Fruit fly (Drosophila melanogaster) whole organism, embryonic: ENCODE data around the gene CG2955.

ENCODE experiments used
- Abd-B ChIP-seq: fragments of 200-800 bp; sonication (Bioruptor generic); optimal IDR thresholded peaks from 2 replicates; lab custom pipeline; 2018; ENCODE audit warnings: missing biosample characterization, mild to moderate bottlenecking, missing genetic modification characterization, moderate library complexity
- Atf-2 ChIP-seq: fragments of 200-800 bp; sonication (Bioruptor generic); optimal IDR thresholded peaks from 2 replicates; lab custom pipeline; 2016; ENCODE audit warnings: missing biosample characterization, missing genetic modification characterization
- BEAF-32 ChIP-seq: fragments of 200-800 bp; sonication (Bioruptor generic); optimal IDR thresholded peaks from 3 replicates; lab custom pipeline; 2017; ENCODE audit warnings: missing biosample characterization, missing genetic modification characterization, mild to moderate bottlenecking, moderate library complexity, missing genetic modification reagents
- Blimp-1 ChIP-seq: fragments of 200-800 bp; sonication (Bioruptor generic); optimal IDR thresholded peaks from 3 replicates; lab custom pipeline; 2018; ENCODE audit warnings: missing biosample characterization, missing genetic modification characterization, mild to moderate bottlenecking, moderate library complexity, missing genetic modification reagents
- CG10147 ChIP-seq: fragments of 200-800 bp; sonication (Bioruptor generic); optimal IDR thresholded peaks from 2 replicates; lab custom pipeline; 2019; ENCODE audit warnings: missing biosample characterization, mild to moderate bottlenecking, missing genetic modification characterization, moderate library complexity
- CG11456 ChIP-seq: fragments of 200-800 bp; sonication (Bioruptor generic); IDR thresholded peaks from 3 replicates; pipeline ENCODE4 v1.3.6; 2022; ENCODE audit warnings: missing biosample characterization, missing genetic modification characterization
- CG12236 ChIP-seq: fragments of 200-800 bp; sonication (Bioruptor generic); optimal IDR thresholded peaks from 2 replicates; lab custom pipeline; 2016; ENCODE audit warnings: missing biosample characterization, missing genetic modification characterization
- CG15269 ChIP-seq: fragments of 200-800 bp; sonication (Bioruptor generic); optimal IDR thresholded peaks from 2 replicates; lab custom pipeline; 2018; ENCODE audit warnings: missing biosample characterization, mild to moderate bottlenecking, missing genetic modification characterization, moderate library complexity
- CG15479 ChIP-seq: fragments of 200-800 bp; sonication (Bioruptor generic); optimal IDR thresholded peaks from 3 replicates; lab custom pipeline; 2019; ENCODE audit warnings: missing biosample characterization, mild to moderate bottlenecking, missing genetic modification characterization, moderate library complexity
- CG15514 ChIP-seq: fragments of 200-800 bp; sonication (Bioruptor generic); optimal IDR thresholded peaks from 3 replicates; lab custom pipeline; 2017; ENCODE audit warnings: missing biosample characterization, missing genetic modification characterization, mild to moderate bottlenecking, moderate library complexity, missing genetic modification reagents
- CG16863 ChIP-seq: fragments of 200-800 bp; sonication (Bioruptor generic); optimal IDR thresholded peaks from 3 replicates; lab custom pipeline; 2016; ENCODE audit warnings: missing biosample characterization, missing genetic modification characterization
- CG18599 ChIP-seq: fragments of 200-800 bp; sonication (Bioruptor generic); optimal IDR thresholded peaks from 3 replicates; lab custom pipeline; 2017; ENCODE audit warnings: missing biosample characterization, missing genetic modification characterization, mild to moderate bottlenecking, moderate library complexity, missing genetic modification reagents
- CG2116 ChIP-seq: fragments of 200-800 bp; sonication (Bioruptor generic); optimal IDR thresholded peaks from 3 replicates; lab custom pipeline; 2018; ENCODE audit warnings: missing biosample characterization, mild to moderate bottlenecking, missing genetic modification characterization
- CG2889 ChIP-seq: fragments of 200-800 bp; sonication (Bioruptor generic); IDR thresholded peaks from 3 replicates; pipeline ENCODE4 v1.3.6; 2022; ENCODE audit warnings: missing biosample characterization, missing genetic modification characterization
- CG3065 ChIP-seq: fragments of 200-800 bp; sonication (Bioruptor generic); optimal IDR thresholded peaks from 2 replicates; lab custom pipeline; 2016; ENCODE audit warnings: missing biosample characterization, missing genetic modification characterization
- CG34376 ChIP-seq: fragments of 200-800 bp; sonication (Bioruptor generic); optimal IDR thresholded peaks from 2 replicates; lab custom pipeline; 2018; ENCODE audit warnings: missing biosample characterization, mild to moderate bottlenecking, missing genetic modification characterization
- CG42726 ChIP-seq: fragments of 200-800 bp; sonication (Bioruptor generic); IDR thresholded peaks from 2 replicates; pipeline ENCODE4 v1.3.6; 2022; ENCODE audit warnings: missing biosample characterization, missing genetic modification characterization; ENCODE audit not compliant: partially characterized antibody
- CG7357 ChIP-seq: fragments of 200-800 bp; sonication (Bioruptor generic); IDR thresholded peaks from 3 replicates; pipeline ENCODE4 v1.3.6; 2022; ENCODE audit warnings: missing biosample characterization, missing genetic modification characterization
- Dp ChIP-seq: fragments of 200-800 bp; sonication (Bioruptor generic); optimal IDR thresholded peaks from 2 replicates; lab custom pipeline; 2018; ENCODE audit warnings: missing biosample characterization, mild to moderate bottlenecking, missing genetic modification characterization, moderate library complexity
- Hmr ChIP-seq: fragments of 200-800 bp; sonication (Bioruptor generic); optimal IDR thresholded peaks from 3 replicates; lab custom pipeline; 2017; ENCODE audit warnings: mild to moderate bottlenecking, missing biosample characterization, missing genetic modification reagents, missing genetic modification characterization
- Hsf ChIP-seq: fragments of 200-800 bp; sonication (Bioruptor generic); optimal IDR thresholded peaks from 3 replicates; lab custom pipeline; 2016; ENCODE audit warnings: missing biosample characterization, missing genetic modification characterization
- MBD-R2 ChIP-seq: fragments of 200-800 bp; sonication (Bioruptor generic); IDR thresholded peaks from 2 replicates; pipeline ENCODE4 v1.3.6; 2022; ENCODE audit warnings: missing biosample characterization, missing genetic modification characterization
- MESR4 ChIP-seq: fragments of 200-800 bp; sonication (Bioruptor generic); optimal IDR thresholded peaks from 2 replicates; lab custom pipeline; 2018; ENCODE audit warnings: missing biosample characterization, mild to moderate bottlenecking, missing genetic modification characterization, moderate library complexity
- Mad ChIP-seq: fragments of 200-800 bp; sonication (Bioruptor generic); optimal IDR thresholded peaks from 2 replicates; lab custom pipeline; 2016; ENCODE audit warnings: missing biosample characterization, missing genetic modification characterization
- Trl ChIP-seq, 3 experiments: fragments of >200 bp in 2 of 3; fragments of 200-800 bp in 1 of 3; sonication (Bioruptor generic) in 1 of 3; optimal IDR thresholded peaks; 2 replicates in 1 of 3; 3 replicates in 2 of 3; lab custom pipeline; 2016 to 2017; ENCODE audit warnings: missing biosample characterization in 1 of 3, missing genetic modification characterization in 1 of 3
- YL-1 ChIP-seq: fragments of 200-800 bp; sonication (Bioruptor generic); optimal IDR thresholded peaks from 3 replicates; lab custom pipeline; 2017; ENCODE audit warnings: missing biosample characterization, mild to moderate bottlenecking, missing genetic modification characterization
- al ChIP-seq: fragments of 200-800 bp; sonication (Bioruptor generic); IDR thresholded peaks from 2 replicates; pipeline ENCODE4 v1.3.6; 2022; ENCODE audit warnings: missing biosample characterization, missing genetic modification characterization
- bsh ChIP-seq, 2 experiments: fragments of 200-800 bp; sonication (Bioruptor generic); optimal IDR thresholded peaks; 2 replicates each; lab custom pipeline; 2017 to 2018; ENCODE audit warnings: mild to moderate bottlenecking in 2 of 2, missing biosample characterization in 2 of 2, missing genetic modification characterization in 2 of 2, moderate library complexity in 1 of 2
- cg ChIP-seq: fragments of 200-800 bp; sonication (Bioruptor generic); optimal IDR thresholded peaks from 3 replicates; lab custom pipeline; 2019; ENCODE audit warnings: missing biosample characterization, mild to moderate bottlenecking, missing genetic modification characterization, moderate library complexity
- chm ChIP-seq: fragments of 200-800 bp; sonication (Bioruptor generic); IDR thresholded peaks from 2 replicates; pipeline ENCODE4 v1.3.6; 2022; ENCODE audit warnings: missing biosample characterization, missing genetic modification characterization
- croc ChIP-seq: fragments of 200-800 bp; sonication (Bioruptor generic); conservative IDR thresholded peaks from 3 replicates; pipeline ENCODE4 v1.3.6; 2022; ENCODE audit warnings: missing biosample characterization, missing genetic modification characterization
- crol ChIP-seq: fragments of 200-800 bp; sonication (Bioruptor generic); IDR thresholded peaks from 2 replicates; pipeline ENCODE4 v1.3.6; 2022; ENCODE audit warnings: missing biosample characterization, missing genetic modification characterization
- crp ChIP-seq, 2 experiments: fragments of 200-800 bp; sonication (Bioruptor generic); optimal IDR thresholded peaks; 2 replicates in 1 of 2; 3 replicates in 1 of 2; lab custom pipeline; 2017; ENCODE audit warnings: missing biosample characterization in 2 of 2, missing genetic modification characterization in 2 of 2, mild to moderate bottlenecking in 1 of 2, moderate library complexity in 1 of 2
- dmrt99B ChIP-seq: fragments of 200-800 bp; sonication (Bioruptor generic); optimal IDR thresholded peaks from 2 replicates; lab custom pipeline; 2018; ENCODE audit warnings: missing biosample characterization, mild to moderate bottlenecking, missing genetic modification characterization, moderate library complexity
- ftz-f1 ChIP-seq: fragments of 200-800 bp; sonication (Bioruptor generic); optimal IDR thresholded peaks from 2 replicates; lab custom pipeline; 2016; ENCODE audit warnings: missing biosample characterization, missing genetic modification characterization
- h ChIP-seq: fragments of >200 bp; optimal IDR thresholded peaks from 2 replicates; lab custom pipeline; 2017
- lilli ChIP-seq: fragments of 200-800 bp; sonication (Bioruptor generic); optimal IDR thresholded peaks from 3 replicates; lab custom pipeline; 2016; ENCODE audit warnings: missing biosample characterization, missing genetic modification characterization
- nom ChIP-seq: fragments of 200-800 bp; sonication (Bioruptor generic); optimal IDR thresholded peaks from 2 replicates; lab custom pipeline; 2017; ENCODE audit warnings: missing biosample characterization, missing genetic modification characterization, mild to moderate bottlenecking, moderate library complexity, missing genetic modification reagents
- p53 ChIP-seq: fragments of 200-800 bp; sonication (Bioruptor generic); optimal IDR thresholded peaks from 2 replicates; lab custom pipeline; 2016; ENCODE audit warnings: missing biosample characterization, missing genetic modification characterization
- pho ChIP-seq: fragments of 200-800 bp; sonication (Bioruptor generic); optimal IDR thresholded peaks from 2 replicates; lab custom pipeline; 2016; ENCODE audit warnings: missing biosample characterization, missing genetic modification characterization
- phol ChIP-seq: fragments of 200-800 bp; sonication (Bioruptor generic); optimal IDR thresholded peaks from 3 replicates; lab custom pipeline; 2018; ENCODE audit warnings: missing biosample characterization, mild to moderate bottlenecking, missing genetic modification characterization, moderate library complexity
- scrt ChIP-seq: fragments of 200-800 bp; sonication (Bioruptor generic); optimal IDR thresholded peaks from 2 replicates; lab custom pipeline; 2018; ENCODE audit warnings: missing biosample characterization, mild to moderate bottlenecking, missing genetic modification characterization, moderate library complexity
- sens ChIP-seq: fragments of 200-800 bp; sonication (Bioruptor generic); peaks from one replicate; lab custom pipeline; 2016; ENCODE audit warnings: missing biosample characterization, missing genetic modification characterization
- sqz ChIP-seq: fragments of 200-800 bp; sonication (Bioruptor generic); optimal IDR thresholded peaks from 3 replicates; lab custom pipeline; 2018; ENCODE audit warnings: missing biosample characterization, mild to moderate bottlenecking, missing genetic modification characterization
- tna ChIP-seq: fragments of 200-800 bp; sonication (Bioruptor generic); IDR thresholded peaks from 2 replicates; pipeline ENCODE4 v1.3.6; 2022; ENCODE audit warnings: missing biosample characterization, missing genetic modification characterization; ENCODE audit not compliant: partially characterized antibody
- vvl ChIP-seq: fragments of 200-800 bp; sonication (Bioruptor generic); IDR thresholded peaks from 2 replicates; pipeline ENCODE4 v1.3.6; 2022; ENCODE audit warnings: missing biosample characterization, missing genetic modification characterization
- yki ChIP-seq: fragments of >200 bp; optimal IDR thresholded peaks from 3 replicates; lab custom pipeline; 2018
- zen2 ChIP-seq: fragments of 200-800 bp; sonication (Bioruptor generic); IDR thresholded peaks from 3 replicates; pipeline ENCODE4 v1.3.6; 2022; ENCODE audit warnings: missing biosample characterization, missing genetic modification characterization; ENCODE audit not compliant: partially characterized antibody

CG2955 gene

DNA sequence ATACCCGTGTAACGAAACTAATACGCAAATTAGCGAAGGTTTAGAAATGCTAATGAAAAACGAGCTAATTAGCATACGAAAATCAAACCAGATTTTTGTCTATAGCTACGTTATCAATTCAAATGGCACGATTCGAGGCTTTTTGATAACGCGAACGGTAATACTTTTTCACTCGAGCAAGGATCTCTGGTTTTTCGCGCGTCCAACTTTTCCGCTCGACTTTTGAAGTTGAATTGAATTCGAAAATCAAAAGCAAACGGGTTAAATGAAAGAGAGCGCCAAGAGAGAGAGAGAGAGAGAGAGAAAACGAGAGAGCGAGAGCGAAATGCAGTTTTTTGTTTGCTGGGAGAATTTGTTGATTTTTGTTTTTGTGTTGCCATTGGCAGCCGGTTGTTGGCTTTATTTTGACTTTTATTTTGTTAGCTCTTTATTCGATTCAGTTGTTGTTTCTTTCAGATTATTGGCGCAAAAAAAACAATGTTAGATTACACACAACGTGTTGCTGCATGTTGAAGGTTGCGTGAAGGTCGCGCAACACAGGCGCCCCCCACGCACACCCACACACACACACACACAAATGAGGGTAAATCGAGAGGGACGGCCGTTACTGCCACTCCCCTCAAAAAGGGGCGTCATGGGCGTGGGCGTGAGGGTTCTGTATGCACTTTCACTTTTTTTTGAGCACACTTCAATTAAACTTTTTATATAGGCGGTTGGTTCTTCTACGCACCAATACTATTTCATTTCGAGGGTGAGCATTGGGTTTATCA is 48.2 kb downstream of the CG2955 start (continued):
- TF ChIP-seq sens (GFP tag; lab: Kevin White, UChicago) (peak; percentile 58), Hsf (no peak), CG15269 (tag; lab: Kevin White, UChicago) (peak; percentile 2), bsh (GFP tag; optimal IDR thresholded peaks at IDR 0.05; lab: Kevin White, UChicago) (peak in 1 of 2 experiments; percentile 41), vvl (GFP tag; lab: Robert Waterston, UW) (peak; percentile 63; the same call in 1 of the 2 replicates), CG42726 (peak; percentile 32; the same call in 1 of the 2 replicates), nom (GFP tag; lab: Kevin White, UChicago) (no peak), ftz-f1 (GFP tag; lab: Kevin White, UChicago) (peak; percentile 90), MESR4 (GFP tag; lab: Kevin White, UChicago) (no peak), Hmr (peak; percentile 3), CG16863 (GFP tag; lab: Kevin White, UChicago) (peak; percentile 29), CG10147 (GFP tag; lab: Kevin White, UChicago) (no peak), CG34376 (GFP tag; lab: Kevin White, UChicago) (no peak), zen2 (0 out of 3 replicates have a peak, but pooled peaks have one; percentile 49), YL-1 (GFP tag; lab: Kevin White, UChicago) (peak; percentile 39), tna (GFP tag; lab: Robert Waterston, UW) (0 out of 2 replicates have a peak, but pooled peaks have one; percentile 21), yki (peak; percentile 75), chm (GFP tag; lab: Robert Waterston, UW) (0 out of 2 replicates have a peak, but pooled peaks have one; percentile 13), CG15479 (GFP tag; lab: Kevin White, UChicago) (peak; percentile 10), dmrt99B (no peak), sqz (GFP tag; lab: Kevin White, UChicago) (peak; percentile 80), croc (GFP tag; lab: Robert Waterston, UW) (no peak), scrt (GFP tag; lab: Kevin White, UChicago) (peak; percentile 79), p53 (GFP tag; lab: Kevin White, UChicago) (peak; percentile 91), Trl (optimal IDR thresholded peaks at IDR 0.05; lab: Kevin White, UChicago) (peak; percentile 93 to 99), Trl (GFP tag; optimal IDR thresholded peaks at IDR 0.05; lab: Kevin White, UChicago) (peak; percentile 44), Mad (GFP tag; lab: Kevin White, UChicago) (no peak), CG3065 (GFP tag; lab: Kevin White, UChicago) (peak; percentile 50), CG18599 (GFP tag; lab: Kevin White, UChicago) (peak; percentile 20), cg (GFP tag; lab: Kevin White, UChicago) (peak; percentile 78), crol (GFP tag; lab: Robert Waterston, UW) (peak; percentile 35; the same call in 1 of the 2 replicates)

DNA sequence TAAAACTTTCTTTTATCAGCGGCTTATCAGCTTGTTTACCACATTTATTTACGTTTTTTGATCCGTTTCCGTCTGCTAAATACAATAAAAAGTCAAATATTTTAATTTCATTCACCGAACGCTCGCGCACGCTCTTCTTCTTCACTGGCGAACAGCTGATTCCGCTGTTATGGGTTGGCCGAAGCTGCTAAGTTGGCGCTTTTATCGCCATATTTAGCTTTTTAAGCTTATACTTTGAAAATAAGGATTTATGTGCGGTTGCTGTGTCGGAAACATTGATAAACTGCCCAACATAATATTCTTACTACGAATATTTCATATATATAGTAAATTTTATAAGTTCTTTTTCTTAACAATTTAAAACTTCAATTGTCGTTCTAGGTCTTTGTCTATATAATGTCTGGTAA is 48.8 kb downstream of the CG2955 start, which contains the start of gene Naprt:
Gene Naprt, minus strand, starts transcription at position 159 of the 407 bp plus-strand sequence.
- TF ChIP-seq CG12236 (GFP tag; lab: Kevin White, UChicago): no peak
- peak; percentile 24 for TF ChIP-seq phol (tag; lab: Kevin White, UChicago)
- TF ChIP-seq Dp: peak; percentile 88
- TF ChIP-seq Atf-2 (GFP tag; lab: Kevin White, UChicago): no peak
- TF ChIP-seq BEAF-32 (GFP tag; lab: Kevin White, UChicago): peak; percentile 0
- peak; percentile 5 for TF ChIP-seq Hmr
- TF ChIP-seq h: no peak
- no peak for TF ChIP-seq lilli (GFP tag; lab: Kevin White, UChicago)
- TF ChIP-seq MBD-R2 (GFP tag; lab: Robert Waterston, UW): peak; percentile 68
- peak; percentile 75 for TF ChIP-seq Blimp-1
- TF ChIP-seq pho (GFP tag; lab: Kevin White, UChicago): peak; percentile 16
- peak; percentile 28 for TF ChIP-seq Abd-B
- TF ChIP-seq crp (GFP tag; optimal IDR thresholded peaks at IDR 0.05; lab: Kevin White, UChicago): peak; percentile 52 to 92
- TF ChIP-seq CG15514: peak; percentile 43
- TF ChIP-seq CG11456 (GFP tag; lab: Robert Waterston, UW): no peak
- TF ChIP-seq CG2116 (GFP tag; lab: Kevin White, UChicago): peak; percentile 21
- TF ChIP-seq CG2889 (GFP tag; lab: Robert Waterston, UW): no peak
- TF ChIP-seq CG7357: no peak
- no peak for TF ChIP-seq al
